Worm (Caenorhabditis elegans) whole organism, young adult: Measurements from ENCODE around the gene pat-9.

ENCODE experiments used
- F22D6.2 ChIP-seq: sonication (generic microtip); optimal IDR thresholded peaks from 2 replicates; lab custom pipeline; 2016; ENCODE audit warnings: mild to moderate bottlenecking, missing genetic modification characterization, missing compliant biosample characterization
- F57A8.1 ChIP-seq: fragments of 200-800 bp; sonication (Bioruptor generic); optimal IDR thresholded peaks from 2 replicates; lab custom pipeline; 2018; ENCODE audit warnings: mild to moderate bottlenecking, missing genetic modification characterization, moderate library complexity, missing compliant biosample characterization
- K11D2.4 ChIP-seq: fragments of 200-800 bp; sonication (Bioruptor generic); IDR thresholded peaks from 2 replicates; pipeline ENCODE4 v1.3.6; 2022; ENCODE audit warnings: missing genetic modification reagents, missing genetic modification characterization, missing compliant biosample characterization
- Y53G8AR.9 ChIP-seq: fragments of 200-800 bp; sonication (Bioruptor generic); conservative IDR thresholded peaks from 2 replicates; pipeline ENCODE4 v1.3.6; 2022; ENCODE audit warnings: missing genetic modification reagents, missing genetic modification characterization, missing compliant biosample characterization
- Y56A3A.18 ChIP-seq: fragments of 200-800 bp; sonication (Bioruptor generic); IDR thresholded peaks from 2 replicates; pipeline ENCODE4 v1.3.6; 2022; ENCODE audit warnings: missing genetic modification reagents, missing genetic modification characterization, missing compliant biosample characterization
- Y67H2A.10 ChIP-seq: fragments of 200-800 bp; sonication (Bioruptor generic); conservative IDR thresholded peaks from 2 replicates; pipeline ENCODE4 v1.3.6; 2022; ENCODE audit warnings: missing genetic modification reagents, missing genetic modification characterization, missing compliant biosample characterization
- Y79H2A.3 ChIP-seq: fragments of 200-800 bp; sonication (Bioruptor generic); conservative IDR thresholded peaks from 2 replicates; pipeline ENCODE4 v1.3.6; 2022; ENCODE audit warnings: missing genetic modification reagents, missing genetic modification characterization, missing compliant biosample characterization
- ZK185.1 ChIP-seq: sonication (generic microtip); optimal IDR thresholded peaks from 2 replicates; lab custom pipeline; 2016; ENCODE audit warnings: mild to moderate bottlenecking, missing genetic modification characterization, missing compliant biosample characterization; ENCODE audit not compliant: poor library complexity, severe bottlenecking
- athp-1 ChIP-seq: sonication (generic microtip); optimal IDR thresholded peaks from 2 replicates; lab custom pipeline; 2017; ENCODE audit warnings: mild to moderate bottlenecking, missing genetic modification characterization, missing compliant biosample characterization
- attf-3 ChIP-seq: fragments of 200-800 bp; sonication (Bioruptor generic); conservative IDR thresholded peaks from 2 replicates; pipeline ENCODE4 v1.3.6; 2022; ENCODE audit warnings: missing genetic modification reagents, missing genetic modification characterization, missing compliant biosample characterization
- bed-2 ChIP-seq: fragments of 200-800 bp; sonication (Bioruptor generic); IDR thresholded peaks from 2 replicates; pipeline ENCODE4 v1.3.6; 2022; ENCODE audit warnings: missing genetic modification reagents, missing genetic modification characterization, missing compliant biosample characterization
- cebp-2 ChIP-seq: fragments of 200-800 bp; sonication (Bioruptor generic); IDR thresholded peaks from 2 replicates; pipeline ENCODE4 v1.3.6; 2022; ENCODE audit warnings: missing genetic modification characterization, missing compliant biosample characterization
- ceh-27 ChIP-seq: fragments of 200-800 bp; sonication (Bioruptor generic); optimal IDR thresholded peaks from 2 replicates; lab custom pipeline; 2018; ENCODE audit warnings: mild to moderate bottlenecking, missing genetic modification characterization, moderate library complexity, missing compliant biosample characterization
- ceh-40 ChIP-seq: fragments of 200-800 bp; sonication (Bioruptor generic); IDR thresholded peaks from 2 replicates; pipeline ENCODE4 v1.3.6; 2022; ENCODE audit warnings: missing genetic modification characterization, missing compliant biosample characterization
- ceh-91 ChIP-seq: fragments of 200-800 bp; sonication (Bioruptor generic); IDR thresholded peaks from 2 replicates; pipeline ENCODE4 v1.3.6; 2022; ENCODE audit warnings: missing genetic modification reagents, missing genetic modification characterization, missing compliant biosample characterization
- dpl-1 ChIP-seq: fragments of 150-350 bp; optimal IDR thresholded peaks from 2 replicates; lab custom pipeline; 2014; ENCODE audit warnings: missing biosample characterization, missing genetic modification reagents, missing genetic modification characterization
- efl-1 ChIP-seq: fragments of 150-350 bp; optimal IDR thresholded peaks from 2 replicates; lab custom pipeline; 2014; ENCODE audit warnings: missing biosample characterization, missing genetic modification reagents, missing genetic modification characterization
- egrh-3 ChIP-seq: fragments of 200-800 bp; sonication (Bioruptor generic); IDR thresholded peaks from 2 replicates; pipeline ENCODE4 v1.3.6; 2022; ENCODE audit warnings: missing genetic modification reagents, missing genetic modification characterization, missing compliant biosample characterization
- fkh-3 ChIP-seq: sonication (generic microtip); optimal IDR thresholded peaks from 2 replicates; lab custom pipeline; 2016; ENCODE audit warnings: mild to moderate bottlenecking, missing genetic modification characterization, missing compliant biosample characterization
- gei-17 ChIP-seq: fragments of 200-800 bp; sonication (Bioruptor generic); optimal IDR thresholded peaks from 2 replicates; lab custom pipeline; 2018; ENCODE audit warnings: mild to moderate bottlenecking, missing genetic modification characterization, missing compliant biosample characterization
- hlh-12 ChIP-seq: sonication (generic microtip); optimal IDR thresholded peaks from 2 replicates; lab custom pipeline; 2016; ENCODE audit warnings: missing genetic modification characterization, missing compliant biosample characterization
- hmg-1.2 ChIP-seq: fragments of 200-800 bp; sonication (Bioruptor generic); IDR thresholded peaks from 2 replicates; pipeline ENCODE4 v1.3.6; 2022; ENCODE audit warnings: missing genetic modification reagents, missing genetic modification characterization, missing compliant biosample characterization
- hsf-1 ChIP-seq: fragments of 200-800 bp; sonication (Bioruptor generic); IDR thresholded peaks from 2 replicates; pipeline ENCODE4 v1.3.6; 2022; ENCODE audit warnings: missing genetic modification reagents, missing genetic modification characterization, missing compliant biosample characterization
- let-607 ChIP-seq, 2 experiments: fragments of 200-800 bp in 1 of 2; sonication (Bioruptor generic) in 1 of 2; sonication (generic microtip) in 1 of 2; optimal IDR thresholded peaks; 2 replicates each; lab custom pipeline; 2016 to 2018; ENCODE audit warnings: mild to moderate bottlenecking in 2 of 2, missing compliant biosample characterization in 2 of 2, missing genetic modification characterization in 2 of 2, moderate library complexity in 2 of 2, missing genotype in 1 of 2
- lin-26 ChIP-seq: fragments of 200-800 bp; sonication (Bioruptor generic); IDR thresholded peaks from 2 replicates; pipeline ENCODE4 v1.3.6; 2022; ENCODE audit warnings: missing genetic modification reagents, missing genetic modification characterization, missing compliant biosample characterization
- madf-10 ChIP-seq: sonication (generic microtip); optimal IDR thresholded peaks from 2 replicates; lab custom pipeline; 2016; ENCODE audit warnings: mild to moderate bottlenecking, missing genetic modification characterization, missing compliant biosample characterization
- mcd-1 ChIP-seq: fragments of 200-800 bp; sonication (Bioruptor generic); IDR thresholded peaks from 2 replicates; pipeline ENCODE4 v1.3.6; 2022; ENCODE audit warnings: missing genetic modification reagents, missing genetic modification characterization, missing compliant biosample characterization
- nfya-1 ChIP-seq: sonication (generic microtip); optimal IDR thresholded peaks from 2 replicates; lab custom pipeline; 2017; ENCODE audit warnings: antibody characterized with exemption, missing compliant biosample characterization, missing genetic modification characterization, borderline replicate concordance; ENCODE audit not compliant: insufficient read depth
- nfyb-1 ChIP-seq: fragments of 200-800 bp; sonication (Bioruptor generic); IDR thresholded peaks from 2 replicates; pipeline ENCODE4 v1.3.6; 2022; ENCODE audit warnings: missing genetic modification reagents, missing genetic modification characterization, missing compliant biosample characterization
- nhr-80 ChIP-seq: sonication (generic microtip); optimal IDR thresholded peaks from 2 replicates; lab custom pipeline; 2016; ENCODE audit warnings: missing genetic modification characterization, missing compliant biosample characterization
- nhr-90 ChIP-seq: sonication (generic microtip); optimal IDR thresholded peaks from 2 replicates; lab custom pipeline; 2016; ENCODE audit warnings: missing genotype, mild to moderate bottlenecking, missing genetic modification characterization, missing compliant biosample characterization
- snpc-1.1 ChIP-seq: sonication (generic microtip); optimal IDR thresholded peaks from 2 replicates; lab custom pipeline; 2017; ENCODE audit warnings: missing genetic modification characterization, mild to moderate bottlenecking, missing compliant biosample characterization, antibody characterized with exemption, moderate library complexity, missing genotype, missing genetic modification reagents; ENCODE audit not compliant: insufficient read depth
- snpc-3.4 ChIP-seq: sonication (generic microtip); optimal IDR thresholded peaks from 2 replicates; lab custom pipeline; 2017; ENCODE audit warnings: missing genetic modification characterization, mild to moderate bottlenecking, missing compliant biosample characterization, antibody characterized with exemption, moderate library complexity, missing genotype, missing genetic modification reagents
- tbx-9 ChIP-seq: sonication (generic microtip); optimal IDR thresholded peaks from 2 replicates; lab custom pipeline; 2016; ENCODE audit warnings: borderline replicate concordance, missing genetic modification characterization, inconsistent platforms, missing compliant biosample characterization
- unc-130 ChIP-seq: sonication (generic microtip); optimal IDR thresholded peaks from 2 replicates; lab custom pipeline; 2016; ENCODE audit warnings: missing genetic modification reagents, missing genetic modification characterization, missing compliant biosample characterization
- zfh-2 ChIP-seq: fragments of 200-800 bp; sonication (Bioruptor generic); conservative IDR thresholded peaks from 2 replicates; pipeline ENCODE4 v1.3.6; 2022; ENCODE audit warnings: missing genetic modification reagents, missing genetic modification characterization, missing compliant biosample characterization
- ztf-3 ChIP-seq: fragments of 200-800 bp; sonication (Bioruptor generic); optimal IDR thresholded peaks from 2 replicates; lab custom pipeline; 2018; ENCODE audit warnings: mild to moderate bottlenecking, missing genetic modification characterization, missing compliant biosample characterization

The pat-9 gene

ce11 chrX:16536230-16536940 lies at the start of gene pat-9:
Gene pat-9 (plus strand): TSS chrX:16536890.
- peak; percentile 82 for TF ChIP-seq zfh-2 (GFP tag; lab: Robert Waterston, UW)
- TF ChIP-seq nfya-1 (tag; lab: Kevin White, UChicago) = no peak
- no peak for TF ChIP-seq ceh-40 (GFP tag; lab: Robert Waterston, UW)
- no peak for TF ChIP-seq nhr-90 (tag; lab: Kevin White, UChicago)
- no peak for TF ChIP-seq efl-1 (GFP tag; lab: Kevin White, UChicago)
- 0 out of 2 replicates have a peak, but pooled peaks have one; percentile 55 for TF ChIP-seq cebp-2 (GFP tag; lab: Robert Waterston, UW)
- no peak for TF ChIP-seq dpl-1 (GFP tag; lab: Kevin White, UChicago)
- TF ChIP-seq mcd-1 (GFP tag; lab: Robert Waterston, UW) = no peak
- no peak for TF ChIP-seq let-607 (tag; optimal IDR thresholded peaks at IDR 0.05; lab: Kevin White, UChicago)
- TF ChIP-seq athp-1 (tag; lab: Kevin White, UChicago) = no peak
- TF ChIP-seq egrh-3 (GFP tag; lab: Robert Waterston, UW) = peak; percentile 18; the same call in 1 of the 2 replicates
- TF ChIP-seq lin-26 = no peak
- TF ChIP-seq nfyb-1 (GFP tag; lab: Robert Waterston, UW) = 0 out of 2 replicates have a peak, but pooled peaks have one; percentile 13
- no peak for TF ChIP-seq unc-130 (GFP tag; lab: Kevin White, UChicago)

- TF ChIP-seq snpc-3.4 (tag; lab: Kevin White, UChicago) (no peak), nhr-80 (tag; lab: Kevin White, UChicago) (peak; percentile 88)
These were observed 49.5 kb upstream of the pat-9 start, which contains the start of gene cah-3 for ce11 chrX:16487068-16487658. Gene cah-3 (plus strand): TSS chrX:16487481.

ce11 chrX:16490753-16491152 lies 45.9 kb upstream of the pat-9 start:
- TF ChIP-seq hmg-1.2 = no peak
- no peak for TF ChIP-seq ztf-3 (GFP tag; lab: Kevin White, UChicago)
- no peak for TF ChIP-seq Y53G8AR.9
- TF ChIP-seq attf-3 (GFP tag; lab: Robert Waterston, UW) = no peak
- TF ChIP-seq snpc-1.1 = no peak
- no peak for TF ChIP-seq F57A8.1 (GFP tag; lab: Kevin White, UChicago)
- TF ChIP-seq tbx-9 (tag; lab: Kevin White, UChicago) = no peak
- no peak for TF ChIP-seq fkh-3
- no peak for TF ChIP-seq gei-17
- no peak for TF ChIP-seq K11D2.4 (GFP tag; lab: Robert Waterston, UW)
- TF ChIP-seq madf-10 (tag; lab: Kevin White, UChicago) = no peak
- TF ChIP-seq ZK185.1 (tag; lab: Kevin White, UChicago) = no peak
- no peak for TF ChIP-seq Y56A3A.18

- TF ChIP-seq hsf-1 (no peak), F22D6.2 (tag; lab: Kevin White, UChicago) (no peak), ceh-91 (no peak), Y67H2A.10 (GFP tag; lab: Robert Waterston, UW) (no peak), bed-2 (GFP tag; lab: Robert Waterston, UW) (no peak), hlh-12 (no peak), Y79H2A.3 (no peak), ceh-27 (GFP tag; lab: Kevin White, UChicago) (no peak), egrh-3 (GFP tag; lab: Robert Waterston, UW) (no peak)
These were observed 42.1 kb upstream of the pat-9 start, which contains the start of gene K05G3.2 for ce11 chrX:16494630-16495029. Gene K05G3.2 (plus strand): TSS chrX:16494930.
